Worm (Caenorhabditis elegans) whole organism, L4/young adult: ENCODE results near the gene M05D6.8.

Experiments used
- W03F9.2 ChIP-seq: fragments of 150-350 bp; optimal IDR thresholded peaks from 2 replicates; lab custom pipeline; 2014; ENCODE audit warnings: missing biosample characterization, missing genetic modification characterization
- dao-5 ChIP-seq: sonication (generic microtip); optimal IDR thresholded peaks from 2 replicates; lab custom pipeline; 2016; ENCODE audit warnings: missing genotype, missing genetic modification characterization, moderate library complexity, missing compliant biosample characterization
- him-1 ChIP-seq: sonication (generic microtip); optimal IDR thresholded peaks from 2 replicates; lab custom pipeline; 2016; ENCODE audit warnings: missing genotype, missing genetic modification reagents, missing genetic modification characterization, missing compliant biosample characterization

The M05D6.8 gene

DNA sequence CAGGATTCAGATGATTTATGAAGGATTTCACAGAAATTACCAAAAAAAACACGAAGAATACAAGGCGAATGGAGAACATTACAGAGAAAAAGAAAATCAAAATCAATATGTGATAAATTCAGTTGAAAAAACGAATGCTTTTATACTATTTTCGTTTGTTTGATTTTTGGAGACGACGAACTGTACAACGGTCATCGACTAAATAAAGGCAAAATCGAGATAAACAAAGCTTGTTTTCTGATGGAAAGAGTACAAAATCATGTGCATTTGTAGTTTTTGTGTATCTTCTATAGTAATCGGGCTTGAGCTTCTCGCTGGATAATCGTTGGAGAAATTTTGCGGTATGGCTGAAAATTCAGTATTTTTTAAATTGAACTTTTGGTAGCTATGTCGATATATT is at the start of gene M05D6.8:
Gene M05D6.8, minus strand, starts transcription at position 101 of the 400 bp plus-strand sequence.
- TF ChIP-seq him-1 (tag; lab: Kevin White, UChicago) (no peak), dao-5 (tag; lab: Kevin White, UChicago) (no peak)

DNA sequence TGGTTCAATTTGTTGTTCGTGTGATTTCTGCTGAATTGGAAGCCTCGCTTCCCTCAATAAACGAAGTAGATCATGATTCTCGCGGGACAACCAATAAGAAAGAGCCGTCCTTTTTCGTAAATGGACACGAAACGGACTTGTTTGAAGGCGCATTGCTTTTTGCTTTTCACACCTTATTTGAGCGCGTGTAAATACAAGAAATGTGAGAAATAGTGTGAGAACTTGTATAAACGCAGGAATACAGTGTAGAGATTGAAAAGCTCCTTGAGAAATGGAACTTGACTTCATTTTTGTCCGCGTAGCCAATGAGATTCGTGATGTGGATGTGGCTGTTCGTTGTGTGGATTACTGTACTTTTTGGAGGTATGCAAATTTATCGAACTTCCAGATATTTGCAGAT is 49.6 kb upstream of the M05D6.8 start, which contains the start of gene cht-2:
Gene cht-2, plus strand, starts transcription at position 301 of the 400 bp plus-strand sequence.
- TF ChIP-seq dao-5 (tag; lab: Kevin White, UChicago): no peak
- TF ChIP-seq W03F9.2 (tag; lab: Kevin White, UChicago): no peak
- no peak for TF ChIP-seq him-1 (tag; lab: Kevin White, UChicago)

DNA sequence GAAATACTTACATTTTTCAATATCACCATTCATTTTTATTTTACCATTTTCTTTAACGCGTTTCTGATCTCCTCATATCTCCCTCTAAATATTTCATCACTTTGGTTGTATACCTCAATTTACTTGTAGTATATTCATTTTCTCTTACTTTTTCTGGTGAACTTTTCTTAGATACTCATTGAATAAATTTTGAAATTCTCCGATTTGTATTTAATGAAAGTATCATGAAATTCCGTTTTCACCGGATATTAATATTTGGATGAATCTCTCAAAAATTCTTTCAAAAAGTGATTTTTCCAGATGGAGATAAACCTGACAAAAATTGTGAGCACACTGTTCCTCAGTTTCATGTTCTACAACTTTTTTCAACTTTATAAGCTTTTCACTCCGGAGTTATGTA is 47.2 kb upstream of the M05D6.8 start, which contains the start of gene T13H5.8:
Gene T13H5.8, plus strand, starts transcription at position 301 of the 400 bp plus-strand sequence.
- TF ChIP-seq W03F9.2 (tag; lab: Kevin White, UChicago) (no peak), dao-5 (tag; lab: Kevin White, UChicago) (no peak), him-1 (tag; lab: Kevin White, UChicago) (no peak)

DNA sequence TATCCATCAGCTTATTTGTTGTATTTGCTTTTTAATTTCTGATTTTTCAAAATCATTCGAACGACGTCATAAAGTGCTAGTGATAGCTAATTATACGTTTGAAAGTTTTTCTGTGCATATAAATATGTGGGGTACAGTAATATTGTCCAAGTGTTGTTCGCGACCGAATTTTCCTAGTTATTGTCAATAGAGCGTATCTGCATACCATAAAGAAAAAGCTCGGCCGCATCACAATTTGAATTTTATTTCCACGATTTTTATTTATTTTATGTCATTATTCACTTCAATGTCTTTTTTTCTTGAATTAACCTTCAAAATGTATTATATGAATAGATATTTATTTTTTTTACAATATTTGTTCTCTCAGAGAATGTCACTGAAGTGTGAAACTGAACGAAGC is 45.7 kb upstream of the M05D6.8 start, which contains the start of gene rnh-2:
Gene rnh-2, plus strand, starts transcription at position 368 of the 400 bp plus-strand sequence.
- TF ChIP-seq him-1 (tag; lab: Kevin White, UChicago): peak; percentile 16
- peak; percentile 88 for TF ChIP-seq W03F9.2 (tag; lab: Kevin White, UChicago)
- TF ChIP-seq dao-5 (tag; lab: Kevin White, UChicago): no peak

DNA sequence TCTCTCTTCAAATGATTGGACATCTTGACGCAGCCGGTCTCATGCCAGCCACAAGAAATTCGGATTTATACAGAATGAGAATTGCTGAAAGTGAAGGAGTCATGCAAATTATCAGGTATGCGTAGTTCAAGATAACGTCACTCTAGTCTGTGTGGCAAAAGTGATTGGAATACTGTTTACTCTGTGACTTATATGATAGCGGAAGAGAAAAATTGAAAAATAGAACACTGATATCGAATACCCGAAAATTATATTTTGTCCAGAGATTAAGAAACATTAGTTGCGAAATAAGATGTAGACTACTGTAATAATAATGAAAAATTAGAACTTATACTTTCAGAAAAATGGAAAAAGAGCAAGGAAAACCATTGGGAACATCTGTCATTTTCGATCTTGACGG is 44.5 kb upstream of the M05D6.8 start:
- TF ChIP-seq W03F9.2 (tag; lab: Kevin White, UChicago) (no peak), dao-5 (tag; lab: Kevin White, UChicago) (no peak), him-1 (tag; lab: Kevin White, UChicago) (no peak)

DNA sequence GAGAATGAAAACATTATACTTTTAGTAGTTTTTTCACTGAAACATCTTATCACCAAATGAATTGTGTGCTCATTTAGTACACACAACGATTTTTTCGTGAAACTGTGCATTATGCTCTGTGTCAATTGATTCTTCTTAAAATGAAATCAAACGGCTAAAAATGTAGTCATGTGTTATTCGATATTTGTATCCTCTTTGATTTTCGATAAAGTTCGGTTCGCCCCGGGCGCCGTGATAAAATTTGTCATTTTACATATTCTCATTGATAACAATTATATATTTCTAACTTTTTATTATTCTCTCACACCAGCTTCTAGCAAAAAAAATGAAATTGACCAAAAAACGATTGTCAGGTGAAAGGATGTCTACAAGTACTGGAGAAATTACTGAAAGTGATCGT is 43.7 kb upstream of the M05D6.8 start, which contains the start of gene ctg-2:
Gene ctg-2, plus strand, starts transcription at position 326 of the 400 bp plus-strand sequence.
- TF ChIP-seq W03F9.2 (tag; lab: Kevin White, UChicago) (no peak), him-1 (tag; lab: Kevin White, UChicago) (no peak), dao-5 (tag; lab: Kevin White, UChicago) (no peak)

DNA sequence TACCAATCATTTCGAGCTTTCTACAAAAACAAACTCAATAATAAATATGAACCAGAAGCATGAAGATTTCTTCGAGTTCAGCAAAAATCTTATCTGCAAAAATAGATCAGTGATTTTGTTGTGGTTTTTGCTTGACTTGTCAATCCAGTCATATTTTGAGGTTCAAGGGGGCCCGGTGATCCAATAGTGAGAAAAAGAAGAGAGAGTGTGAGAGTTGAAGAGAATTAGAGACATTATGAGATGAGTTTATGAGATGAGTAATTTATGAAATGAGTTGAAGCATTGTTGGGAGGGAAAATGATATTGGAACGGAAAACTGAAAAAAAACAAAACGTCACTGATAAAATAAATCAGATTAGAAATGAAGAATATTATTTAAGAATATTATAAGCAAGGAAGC is 37.9 kb upstream of the M05D6.8 start, which contains the start of gene T13H5.1:
Gene T13H5.1, minus strand, starts transcription at position 101 of the 400 bp plus-strand sequence.
- no peak for TF ChIP-seq W03F9.2 (tag; lab: Kevin White, UChicago)
- no peak for TF ChIP-seq dao-5 (tag; lab: Kevin White, UChicago)
- TF ChIP-seq him-1 (tag; lab: Kevin White, UChicago): no peak

DNA sequence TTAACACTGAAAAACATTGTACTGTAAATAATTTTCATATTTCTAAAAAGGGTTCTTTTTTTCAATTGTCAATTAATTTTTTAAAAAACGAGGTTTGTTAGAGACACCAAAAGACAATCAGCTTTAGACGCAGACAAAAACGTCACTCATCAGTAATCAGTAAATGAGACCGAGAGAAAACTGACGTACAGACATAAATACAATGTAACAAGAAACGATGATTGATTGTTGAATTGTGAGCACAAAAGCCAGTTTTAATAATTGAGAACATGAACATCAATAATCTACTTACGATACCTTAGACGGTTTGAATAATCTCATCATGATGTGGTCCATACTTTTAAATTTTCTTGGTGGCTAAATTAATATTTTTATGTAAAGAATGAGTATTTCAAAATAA is 35.7 kb upstream of the M05D6.8 start:
- no peak for TF ChIP-seq dao-5 (tag; lab: Kevin White, UChicago)
- TF ChIP-seq him-1 (tag; lab: Kevin White, UChicago): no peak

DNA sequence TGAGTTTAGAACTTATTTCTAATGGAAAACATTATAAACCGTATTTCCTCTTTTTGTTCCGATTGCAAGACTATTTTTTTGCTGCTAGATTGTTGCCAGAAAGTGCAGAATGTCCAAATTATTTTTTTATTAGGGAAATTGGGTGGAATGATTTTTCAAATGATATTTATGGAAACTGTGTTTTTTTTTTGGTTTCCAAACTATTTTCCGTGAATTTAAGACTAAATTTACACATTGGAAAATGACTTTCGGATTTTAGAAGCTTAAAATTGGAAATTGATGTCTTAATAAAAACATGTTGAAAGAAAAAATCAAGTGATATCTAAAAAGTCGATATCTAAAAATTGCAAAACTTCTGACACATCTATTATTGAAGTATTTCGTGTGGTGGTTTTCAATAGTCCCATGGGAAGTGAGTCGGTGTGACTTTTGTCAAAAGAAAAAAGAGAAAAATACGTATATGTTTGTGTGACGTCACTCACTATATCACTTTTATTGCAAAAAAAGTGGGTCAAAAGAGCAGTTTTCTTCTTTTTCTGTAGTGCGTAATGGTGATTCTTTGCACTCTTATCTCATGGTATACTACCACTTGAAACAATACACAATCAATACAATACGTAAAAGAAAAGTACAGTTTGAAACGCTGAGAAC is 33.2 kb upstream of the M05D6.8 start:
- TF ChIP-seq him-1 (tag; lab: Kevin White, UChicago) (no peak), W03F9.2 (tag; lab: Kevin White, UChicago) (no peak), dao-5 (tag; lab: Kevin White, UChicago) (no peak)

DNA sequence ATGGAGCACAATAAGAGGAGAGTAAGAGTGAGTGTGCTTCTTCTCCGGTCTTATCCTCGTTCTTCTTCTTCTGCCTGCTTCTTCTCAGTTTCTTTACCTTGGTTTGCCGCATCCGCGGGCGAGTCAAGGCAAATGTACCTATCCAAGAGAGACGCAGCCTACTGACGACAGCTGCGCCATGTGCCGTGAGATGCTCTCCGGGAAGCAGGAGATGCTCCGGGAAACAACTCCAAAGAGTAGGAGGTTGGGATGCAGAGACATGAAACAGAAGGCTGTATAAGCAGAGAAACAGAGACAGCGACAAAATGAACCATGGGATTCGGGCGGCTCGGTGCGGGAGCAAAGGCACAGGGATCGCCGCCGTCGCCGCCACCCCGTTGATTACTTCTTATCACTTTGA is 28.0 kb upstream of the M05D6.8 start:
- TF ChIP-seq dao-5 (tag; lab: Kevin White, UChicago): no peak

DNA sequence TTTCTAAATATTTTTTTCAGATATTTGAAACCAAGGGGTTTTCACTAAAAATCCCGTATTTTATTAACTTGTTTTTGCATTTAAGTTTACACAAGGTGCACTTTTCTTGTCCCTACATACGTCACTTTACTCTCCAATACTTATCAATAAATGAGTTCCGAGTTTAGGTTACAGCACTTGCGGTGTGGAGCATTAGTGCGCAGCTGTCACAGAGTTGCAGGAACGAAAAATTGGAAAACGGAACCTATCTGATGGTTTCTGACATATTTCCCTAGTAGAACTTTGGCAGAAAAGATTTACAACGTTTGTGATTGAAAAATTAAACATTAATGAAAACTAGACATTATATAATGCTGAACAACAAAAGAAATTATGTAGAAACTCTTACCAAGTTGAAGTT is 27.1 kb upstream of the M05D6.8 start:
- no peak for TF ChIP-seq him-1 (tag; lab: Kevin White, UChicago)
- no peak for TF ChIP-seq dao-5 (tag; lab: Kevin White, UChicago)
- TF ChIP-seq W03F9.2 (tag; lab: Kevin White, UChicago): no peak

DNA sequence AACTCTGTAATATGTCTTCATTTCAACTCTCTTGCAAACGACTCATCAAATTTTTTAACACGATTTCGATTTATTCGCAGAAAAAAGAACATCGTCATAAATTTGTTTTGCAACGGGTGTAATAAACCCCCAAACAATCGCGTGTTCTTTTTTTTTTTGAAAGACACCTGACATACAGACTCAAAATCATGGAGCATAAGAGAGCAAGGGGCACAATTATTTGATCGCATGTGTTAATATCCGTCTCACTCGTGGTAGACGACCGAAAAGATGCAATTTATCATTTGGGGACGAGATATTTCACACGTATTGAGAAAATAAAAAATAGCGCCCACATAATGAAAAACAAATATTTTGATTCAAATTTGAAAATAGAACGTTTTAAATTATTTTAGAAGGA is 25.1 kb upstream of the M05D6.8 start:
- no peak for TF ChIP-seq him-1 (tag; lab: Kevin White, UChicago)
- no peak for TF ChIP-seq dao-5 (tag; lab: Kevin White, UChicago)
- TF ChIP-seq W03F9.2 (tag; lab: Kevin White, UChicago): no peak

DNA sequence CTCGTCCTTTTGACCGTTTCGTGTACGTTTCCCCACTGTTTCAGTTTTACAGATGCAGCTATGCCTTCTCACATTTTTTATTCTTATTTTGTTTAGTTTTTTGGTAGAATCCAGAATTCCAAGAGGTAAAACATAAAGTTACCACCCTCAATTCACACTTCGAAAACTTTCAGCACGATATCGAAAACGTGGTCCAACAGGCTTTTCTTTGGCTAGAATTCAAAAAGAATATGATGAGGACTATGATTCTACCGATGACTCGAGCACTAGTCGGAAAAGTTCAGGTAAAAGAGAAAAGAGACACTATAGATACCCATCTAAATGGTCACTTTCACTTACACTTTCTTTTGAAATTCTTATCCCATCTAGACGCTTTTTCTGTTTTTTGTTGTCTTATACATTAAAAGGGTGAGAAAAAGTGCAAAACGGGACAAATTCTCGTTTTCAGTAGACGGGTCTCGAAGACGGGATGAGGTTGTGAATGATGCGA is 23.2 kb upstream of the M05D6.8 start, which contains the start of gene M05D6.9:
Gene M05D6.9, plus strand, starts transcription at position 51 of the 490 bp plus-strand sequence.
- TF ChIP-seq dao-5 (tag; lab: Kevin White, UChicago) (no peak), him-1 (tag; lab: Kevin White, UChicago) (no peak), W03F9.2 (tag; lab: Kevin White, UChicago) (no peak)

DNA sequence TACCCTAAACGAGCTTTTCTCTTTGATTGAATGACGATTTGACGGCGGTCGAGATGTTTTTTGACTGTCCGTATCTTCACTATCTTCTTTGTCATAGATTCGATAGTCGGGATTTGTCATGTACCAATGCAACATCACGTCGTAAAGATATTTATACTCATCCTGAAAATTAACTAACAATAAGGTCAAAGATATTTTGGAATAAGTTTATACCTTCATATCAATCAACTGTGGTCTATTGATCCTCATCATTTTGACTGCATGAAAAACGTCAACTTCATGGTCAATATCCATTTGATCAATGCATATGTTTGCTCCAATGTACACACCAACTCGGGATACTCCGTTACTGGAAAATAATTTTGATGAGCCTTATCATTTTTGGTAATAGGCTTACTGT is 17.1 kb upstream of the M05D6.8 start:
- TF ChIP-seq dao-5 (tag; lab: Kevin White, UChicago) (no peak), W03F9.2 (tag; lab: Kevin White, UChicago) (no peak), him-1 (tag; lab: Kevin White, UChicago) (no peak)
